Fruit fly (Drosophila melanogaster) whole organism, embryonic: ENCODE data around the gene bun.

Source experiments
- Atf6 ChIP-seq: fragments of 200-800 bp; sonication (Bioruptor generic); IDR thresholded peaks from 2 replicates; pipeline ENCODE4 v1.3.6; 2022; ENCODE audit warnings: missing biosample characterization, missing genetic modification characterization
- CG11456 ChIP-seq: fragments of 200-800 bp; sonication (Bioruptor generic); IDR thresholded peaks from 3 replicates; pipeline ENCODE4 v1.3.6; 2022; ENCODE audit warnings: missing biosample characterization, missing genetic modification characterization
- CG11504 ChIP-seq: fragments of 200-800 bp; sonication (Bioruptor generic); optimal IDR thresholded peaks from 3 replicates; lab custom pipeline; 2019; ENCODE audit warnings: missing biosample characterization, mild to moderate bottlenecking, missing genetic modification characterization, moderate library complexity
- CG12659 ChIP-seq: fragments of 200-800 bp; sonication (Bioruptor generic); optimal IDR thresholded peaks from 3 replicates; lab custom pipeline; 2017; ENCODE audit warnings: mild to moderate bottlenecking, missing biosample characterization, missing genetic modification reagents, missing genetic modification characterization
- CG14860 ChIP-seq: fragments of 200-800 bp; sonication (Bioruptor generic); IDR thresholded peaks from 3 replicates; pipeline ENCODE4 v1.3.6; 2022; ENCODE audit warnings: missing biosample characterization, missing genetic modification characterization; ENCODE audit not compliant: partially characterized antibody
- CG15479 ChIP-seq: fragments of 200-800 bp; sonication (Bioruptor generic); optimal IDR thresholded peaks from 3 replicates; lab custom pipeline; 2019; ENCODE audit warnings: missing biosample characterization, mild to moderate bottlenecking, missing genetic modification characterization, moderate library complexity
- CG18764 ChIP-seq: fragments of 200-800 bp; sonication (Bioruptor generic); optimal IDR thresholded peaks from 3 replicates; lab custom pipeline; 2016; ENCODE audit warnings: missing biosample characterization, missing genetic modification characterization
- CG2712 ChIP-seq: fragments of 200-800 bp; optimal IDR thresholded peaks from 3 replicates; lab custom pipeline; 2019; ENCODE audit warnings: missing biosample characterization, mild to moderate bottlenecking, missing genetic modification characterization, moderate library complexity
- CG30431 ChIP-seq: fragments of 200-800 bp; sonication (Bioruptor generic); optimal IDR thresholded peaks from 2 replicates; lab custom pipeline; 2017; ENCODE audit warnings: missing biosample characterization, missing genetic modification characterization
- CG31224 ChIP-seq: fragments of 200-800 bp; sonication (Bioruptor generic); IDR thresholded peaks from 2 replicates; pipeline ENCODE4 v1.3.6; 2022; ENCODE audit warnings: missing biosample characterization, missing genetic modification characterization
- CG31388 ChIP-seq: fragments of 200-800 bp; sonication (Bioruptor generic); optimal IDR thresholded peaks from 2 replicates; lab custom pipeline; 2016; ENCODE audit warnings: missing biosample characterization, missing genetic modification characterization
- CG4854 ChIP-seq: fragments of 200-800 bp; sonication (Bioruptor generic); optimal IDR thresholded peaks from 2 replicates; lab custom pipeline; 2016; ENCODE audit warnings: missing biosample characterization, missing genetic modification characterization, inconsistent platforms
- CG5245 ChIP-seq: fragments of 200-800 bp; sonication (Bioruptor generic); optimal IDR thresholded peaks from 3 replicates; lab custom pipeline; 2016; ENCODE audit warnings: missing biosample characterization, missing genetic modification characterization
- CG6175 ChIP-seq: fragments of 200-800 bp; sonication (Bioruptor generic); IDR thresholded peaks from 3 replicates; pipeline ENCODE4 v1.3.6; 2022; ENCODE audit warnings: missing biosample characterization, missing genetic modification characterization
- CG6854 ChIP-seq: fragments of 200-800 bp; sonication (Bioruptor generic); optimal IDR thresholded peaks from 3 replicates; lab custom pipeline; 2017; ENCODE audit warnings: missing biosample characterization, mild to moderate bottlenecking, missing genetic modification characterization
- CG7556 ChIP-seq: fragments of 200-800 bp; sonication (Bioruptor generic); optimal IDR thresholded peaks from 2 replicates; lab custom pipeline; 2017; ENCODE audit warnings: missing biosample characterization, mild to moderate bottlenecking, missing genetic modification characterization
- CG7928 ChIP-seq: fragments of 200-800 bp; sonication (Bioruptor generic); optimal IDR thresholded peaks from 2 replicates; lab custom pipeline; 2017; ENCODE audit warnings: missing biosample characterization, mild to moderate bottlenecking, missing genetic modification characterization
- CG8089 ChIP-seq: fragments of 200-800 bp; sonication (Bioruptor generic); optimal IDR thresholded peaks from 3 replicates; lab custom pipeline; 2016; ENCODE audit warnings: missing biosample characterization, missing genetic modification characterization
- CrebB ChIP-seq: fragments of 200-800 bp; sonication (Bioruptor generic); optimal IDR thresholded peaks from 3 replicates; lab custom pipeline; 2018; ENCODE audit warnings: missing biosample characterization, mild to moderate bottlenecking, missing genetic modification characterization
- Dip2 ChIP-seq: fragments of 200-800 bp; sonication (Bioruptor generic); IDR thresholded peaks from 2 replicates; pipeline ENCODE4 v1.3.6; 2022; ENCODE audit warnings: missing biosample characterization, missing genetic modification characterization
- Ets97D ChIP-seq: fragments of 200-800 bp; sonication (Bioruptor generic); optimal IDR thresholded peaks from 3 replicates; lab custom pipeline; 2016; ENCODE audit warnings: missing biosample characterization, missing genetic modification characterization
- H15 ChIP-seq: fragments of 200-800 bp; sonication (Bioruptor generic); IDR thresholded peaks from 3 replicates; pipeline ENCODE4 v1.3.6; 2022; ENCODE audit warnings: missing biosample characterization, missing genetic modification characterization
- Hr51 ChIP-seq, 2 experiments: fragments of 200-800 bp; sonication (Bioruptor generic); optimal IDR thresholded peaks; 2 replicates in 1 of 2; 3 replicates in 1 of 2; lab custom pipeline; 2016 to 2018; ENCODE audit warnings: missing biosample characterization in 2 of 2, missing genetic modification characterization in 2 of 2, mild to moderate bottlenecking in 1 of 2, moderate library complexity in 1 of 2
- Jarid2 ChIP-seq: fragments of 200-800 bp; sonication (Bioruptor generic); optimal IDR thresholded peaks from 3 replicates; lab custom pipeline; 2017; ENCODE audit warnings: mild to moderate bottlenecking, missing biosample characterization, missing genetic modification reagents, missing genetic modification characterization
- Kr ChIP-seq: fragments of 200-800 bp; sonication (Bioruptor generic); optimal IDR thresholded peaks from 2 replicates; lab custom pipeline; 2017; ENCODE audit warnings: missing biosample characterization, mild to moderate bottlenecking, missing genetic modification characterization
- Med ChIP-seq: fragments of 200-800 bp; sonication (Bioruptor generic); peaks from one replicate; lab custom pipeline; 2016; ENCODE audit warnings: missing biosample characterization, missing genetic modification characterization, mild to moderate bottlenecking, inconsistent platforms, moderate library complexity
- Mes4 ChIP-seq: fragments of 200-800 bp; sonication (Bioruptor generic); optimal IDR thresholded peaks from 2 replicates; lab custom pipeline; 2016; ENCODE audit warnings: missing biosample characterization, missing genetic modification characterization
- NFAT ChIP-seq: fragments of 200-800 bp; sonication (Bioruptor generic); IDR thresholded peaks from 2 replicates; pipeline ENCODE4 v1.3.6; 2022; ENCODE audit warnings: missing biosample characterization, missing genetic modification characterization
- Oaz ChIP-seq: fragments of 200-800 bp; sonication (Bioruptor generic); IDR thresholded peaks from 2 replicates; pipeline ENCODE4 v1.3.6; 2022; ENCODE audit warnings: missing biosample characterization, missing genetic modification characterization
- Pdp1 ChIP-seq, 2 experiments: fragments of 200-800 bp; sonication (Bioruptor generic); optimal IDR thresholded peaks; 3 replicates each; lab custom pipeline; 2016; ENCODE audit warnings: missing biosample characterization in 2 of 2, missing genetic modification characterization in 2 of 2, mild to moderate bottlenecking in 1 of 2, moderate library complexity in 1 of 2
- Ssrp ChIP-seq: fragments of 200-800 bp; sonication (Bioruptor generic); optimal IDR thresholded peaks from 2 replicates; lab custom pipeline; 2018; ENCODE audit warnings: missing biosample characterization, mild to moderate bottlenecking, missing genetic modification characterization, moderate library complexity
- Stat92E ChIP-seq, 3 experiments: fragments of >200 bp in 2 of 3; fragments of 200-800 bp in 1 of 3; sonication (Bioruptor generic) in 1 of 3; optimal IDR thresholded peaks; 2 replicates each; lab custom pipeline; 2017 to 2019; ENCODE audit warnings: missing biosample characterization in 3 of 3, missing genetic modification characterization in 3 of 3, mild to moderate bottlenecking in 1 of 3, moderate library complexity in 1 of 3
- TFAM ChIP-seq: fragments of 200-800 bp; sonication (Bioruptor generic); optimal IDR thresholded peaks from 2 replicates; lab custom pipeline; 2017; ENCODE audit warnings: missing biosample characterization, missing genetic modification characterization, inconsistent platforms
- cas ChIP-seq: fragments of 200-800 bp; sonication (Bioruptor generic); IDR thresholded peaks from 2 replicates; pipeline ENCODE4 v1.3.6; 2022; ENCODE audit warnings: missing biosample characterization, missing genetic modification characterization
- caup ChIP-seq: fragments of 200-800 bp; sonication (Bioruptor generic); optimal IDR thresholded peaks from 3 replicates; lab custom pipeline; 2017; ENCODE audit warnings: missing biosample characterization, mild to moderate bottlenecking, missing genetic modification characterization, moderate library complexity; ENCODE audit not compliant: severe bottlenecking
- chinmo ChIP-seq: fragments of 200-800 bp; sonication (Bioruptor generic); IDR thresholded peaks from 4 replicates; pipeline ENCODE4 v1.3.6; 2022; ENCODE audit warnings: missing biosample characterization, missing genetic modification characterization; ENCODE audit not compliant: partially characterized antibody
- ci ChIP-seq: fragments of 200-800 bp; sonication (Bioruptor generic); IDR thresholded peaks from 3 replicates; pipeline ENCODE4 v1.3.6; 2022; ENCODE audit warnings: missing biosample characterization, missing genetic modification characterization
- croc ChIP-seq: fragments of 200-800 bp; sonication (Bioruptor generic); conservative IDR thresholded peaks from 3 replicates; pipeline ENCODE4 v1.3.6; 2022; ENCODE audit warnings: missing biosample characterization, missing genetic modification characterization
- dm ChIP-seq: fragments of 200-800 bp; sonication (Bioruptor generic); optimal IDR thresholded peaks from 3 replicates; lab custom pipeline; 2016; ENCODE audit warnings: missing biosample characterization, missing genetic modification characterization
- gcm ChIP-seq: fragments of 200-800 bp; sonication (Bioruptor generic); optimal IDR thresholded peaks from 2 replicates; lab custom pipeline; 2019; ENCODE audit warnings: missing biosample characterization, mild to moderate bottlenecking, missing genetic modification characterization, moderate library complexity
- her ChIP-seq: fragments of 200-800 bp; sonication (Bioruptor generic); optimal IDR thresholded peaks from 2 replicates; lab custom pipeline; 2016; ENCODE audit warnings: missing biosample characterization, missing genetic modification characterization
- mld ChIP-seq: fragments of 200-800 bp; sonication (Bioruptor generic); IDR thresholded peaks from 3 replicates; pipeline ENCODE4 v1.3.6; 2022; ENCODE audit warnings: missing biosample characterization, missing genetic modification characterization; ENCODE audit not compliant: partially characterized antibody
- nom ChIP-seq: fragments of 200-800 bp; sonication (Bioruptor generic); optimal IDR thresholded peaks from 2 replicates; lab custom pipeline; 2017; ENCODE audit warnings: missing biosample characterization, missing genetic modification characterization, mild to moderate bottlenecking, moderate library complexity, missing genetic modification reagents
- onecut ChIP-seq: fragments of 200-800 bp; sonication (Bioruptor generic); IDR thresholded peaks from 2 replicates; pipeline ENCODE4 v1.3.6; 2022; ENCODE audit warnings: missing biosample characterization, missing genetic modification characterization
- pfk ChIP-seq: fragments of 200-800 bp; sonication (Bioruptor generic); optimal IDR thresholded peaks from 2 replicates; lab custom pipeline; 2018; ENCODE audit warnings: missing biosample characterization, mild to moderate bottlenecking, missing genetic modification characterization, moderate library complexity
- schlank ChIP-seq: fragments of 200-800 bp; sonication (Bioruptor generic); optimal IDR thresholded peaks from 2 replicates; lab custom pipeline; 2018; ENCODE audit warnings: missing biosample characterization, mild to moderate bottlenecking, missing genetic modification characterization
- sd ChIP-seq: fragments of 200-800 bp; sonication (Bioruptor generic); optimal IDR thresholded peaks from 3 replicates; lab custom pipeline; 2018; ENCODE audit warnings: missing biosample characterization, mild to moderate bottlenecking, missing genetic modification characterization, moderate library complexity
- sens ChIP-seq: fragments of 200-800 bp; sonication (Bioruptor generic); peaks from one replicate; lab custom pipeline; 2016; ENCODE audit warnings: missing biosample characterization, missing genetic modification characterization
- sr ChIP-seq: fragments of 200-800 bp; sonication (Bioruptor generic); IDR thresholded peaks from 3 replicates; pipeline ENCODE4 v1.3.6; 2022; ENCODE audit warnings: missing biosample characterization, missing genetic modification characterization
- stwl ChIP-seq: fragments of 200-800 bp; sonication (Bioruptor generic); optimal IDR thresholded peaks from 3 replicates; lab custom pipeline; 2018; ENCODE audit warnings: missing biosample characterization, mild to moderate bottlenecking, missing genetic modification characterization, moderate library complexity
- z ChIP-seq: fragments of 200-800 bp; sonication (Bioruptor generic); IDR thresholded peaks from 3 replicates; pipeline ENCODE4 v1.3.6; 2022; ENCODE audit warnings: missing biosample characterization, missing genetic modification characterization

The bun gene

dm6 chr2L:12457201-12457600, 89.2 kb downstream of the bun start (continued):
- TF ChIP-seq sd (tag; lab: Kevin White, UChicago) (no peak), CG5245 (GFP tag; lab: Kevin White, UChicago) (no peak), nom (GFP tag; lab: Kevin White, UChicago) (peak; percentile 8), CG15479 (GFP tag; lab: Kevin White, UChicago) (no peak), gcm (GFP tag; lab: Kevin White, UChicago) (peak; percentile 23), CG11504 (tag; lab: Kevin White, UChicago) (no peak), CG12659 (GFP tag; lab: Kevin White, UChicago) (no peak), sens (GFP tag; lab: Kevin White, UChicago) (no peak), NFAT (GFP tag; lab: Robert Waterston, UW) (no peak), pfk (GFP tag; lab: Kevin White, UChicago) (no peak), caup (GFP tag; lab: Kevin White, UChicago) (no peak), her (GFP tag; lab: Kevin White, UChicago) (no peak), Atf6 (no peak), CG14860 (GFP tag; lab: Robert Waterston, UW) (no peak), CrebB (tag; lab: Kevin White, UChicago) (peak; percentile 17), Hr51 (GFP tag; optimal IDR thresholded peaks at IDR 0.05; lab: Kevin White, UChicago) (no peak), stwl (peak; percentile 25), Dip2 (GFP tag; lab: Robert Waterston, UW) (no peak), ci (GFP tag; lab: Robert Waterston, UW) (peak; percentile 13; the same call in 1 of the 3 replicates), CG4854 (GFP tag; lab: Kevin White, UChicago) (no peak), Kr (GFP tag; lab: Kevin White, UChicago) (no peak), Ssrp (tag; lab: Kevin White, UChicago) (no peak), chinmo (GFP tag; lab: Robert Waterston, UW) (peak; percentile 81; the same call in 2 of the 4 replicates), CG18764 (no peak), Jarid2 (GFP tag; lab: Kevin White, UChicago) (no peak), Mes4 (no peak), CG30431 (no peak), H15 (GFP tag; lab: Robert Waterston, UW) (no peak), sr (GFP tag; lab: Robert Waterston, UW) (no peak), CG11456 (no peak), Ets97D (GFP tag; lab: Kevin White, UChicago) (no peak), Oaz (GFP tag; lab: Robert Waterston, UW) (no peak), cas (GFP tag; lab: Robert Waterston, UW) (no peak), Stat92E (GFP tag; optimal IDR thresholded peaks at IDR 0.05; lab: Kevin White, UChicago) (no peak), onecut (peak; percentile 14; the same call in 1 of the 2 replicates), CG31388 (no peak), CG31224 (GFP tag; lab: Robert Waterston, UW) (no peak), CG8089 (GFP tag; lab: Kevin White, UChicago) (no peak), CG6175 (GFP tag; lab: Robert Waterston, UW) (no peak), z (GFP tag; lab: Robert Waterston, UW) (no peak), Med (GFP tag; lab: Kevin White, UChicago) (peak; percentile 72), CG6854 (GFP tag; lab: Kevin White, UChicago) (no peak), schlank (tag; lab: Kevin White, UChicago) (no peak), TFAM (GFP tag; lab: Kevin White, UChicago) (no peak), Pdp1 (GFP tag; optimal IDR thresholded peaks at IDR 0.05; lab: Kevin White, UChicago) (no peak), croc (no peak), CG7928 (GFP tag; lab: Kevin White, UChicago) (no peak), mld (no peak), CG2712 (tag; lab: Kevin White, UChicago) (no peak), CG7556 (GFP tag; lab: Kevin White, UChicago) (no peak), dm (GFP tag; lab: Kevin White, UChicago) (no peak)
